Worm (Caenorhabditis elegans) whole organism, young adult: ENCODE measurements around the gene gei-13.

ENCODE experiments used
- C06A6.2 ChIP-seq: fragments of 200-800 bp; sonication (Bioruptor generic); conservative IDR thresholded peaks from 2 replicates; pipeline ENCODE4 v1.3.6; 2022; ENCODE audit warnings: missing genetic modification characterization, missing compliant biosample characterization
- F39B2.1 ChIP-seq: fragments of 200-800 bp; sonication (Bioruptor generic); IDR thresholded peaks from 2 replicates; pipeline ENCODE4 v1.3.6; 2022; ENCODE audit warnings: missing genetic modification reagents, missing genetic modification characterization, missing compliant biosample characterization
- K11D2.4 ChIP-seq: fragments of 200-800 bp; sonication (Bioruptor generic); IDR thresholded peaks from 2 replicates; pipeline ENCODE4 v1.3.6; 2022; ENCODE audit warnings: missing genetic modification reagents, missing genetic modification characterization, missing compliant biosample characterization
- T26A5.8 ChIP-seq: sonication (generic microtip); optimal IDR thresholded peaks from 2 replicates; lab custom pipeline; 2016; ENCODE audit warnings: missing genetic modification characterization, missing compliant biosample characterization
- Y53F4B.3 ChIP-seq: fragments of 200-800 bp; sonication (Bioruptor generic); IDR thresholded peaks from 2 replicates; pipeline ENCODE4 v1.3.6; 2022; ENCODE audit warnings: missing genetic modification reagents, missing genetic modification characterization, missing compliant biosample characterization
- Y53G8AR.9 ChIP-seq: fragments of 200-800 bp; sonication (Bioruptor generic); conservative IDR thresholded peaks from 2 replicates; pipeline ENCODE4 v1.3.6; 2022; ENCODE audit warnings: missing genetic modification reagents, missing genetic modification characterization, missing compliant biosample characterization
- Y95B8A.8 ChIP-seq: fragments of 200-800 bp; sonication (Bioruptor generic); IDR thresholded peaks from 2 replicates; pipeline ENCODE4 v1.3.6; 2022; ENCODE audit warnings: missing genetic modification reagents, missing genetic modification characterization, missing compliant biosample characterization
- cebp-1 ChIP-seq, 2 experiments: fragments of 200-800 bp in 1 of 2; sonication (Bioruptor generic) in 1 of 2; sonication (generic microtip) in 1 of 2; IDR thresholded peaks in 1 of 2; optimal IDR thresholded peaks in 1 of 2; 2 replicates each; pipeline versions ENCODE4 v1.3.6 to Lab custom; 2017 to 2022; ENCODE audit warnings: missing compliant biosample characterization in 2 of 2, missing genetic modification characterization in 2 of 2, mild to moderate bottlenecking in 1 of 2, missing genetic modification reagents in 1 of 2, moderate library complexity in 1 of 2
- ceh-100 ChIP-seq: fragments of 200-800 bp; sonication (Bioruptor generic); IDR thresholded peaks from 2 replicates; pipeline ENCODE4 v1.3.6; 2022; ENCODE audit warnings: missing genetic modification reagents, missing genetic modification characterization, missing compliant biosample characterization
- ceh-40 ChIP-seq: fragments of 200-800 bp; sonication (Bioruptor generic); IDR thresholded peaks from 2 replicates; pipeline ENCODE4 v1.3.6; 2022; ENCODE audit warnings: missing genetic modification characterization, missing compliant biosample characterization
- dpff-1 ChIP-seq: sonication (generic microtip); optimal IDR thresholded peaks from 2 replicates; lab custom pipeline; 2017; ENCODE audit warnings: mild to moderate bottlenecking, missing genetic modification characterization, missing compliant biosample characterization
- egl-44 ChIP-seq: fragments of 200-800 bp; sonication (Bioruptor generic); IDR thresholded peaks from 2 replicates; pipeline ENCODE4 v1.3.6; 2022; ENCODE audit warnings: missing genetic modification reagents, missing genetic modification characterization, missing compliant biosample characterization
- ekl-4 ChIP-seq: fragments of 200-800 bp; sonication (Bioruptor generic); IDR thresholded peaks from 2 replicates; pipeline ENCODE4 v1.3.6; 2022; ENCODE audit warnings: missing genetic modification reagents, missing genetic modification characterization, missing compliant biosample characterization
- ets-4 ChIP-seq: fragments of 200-800 bp; sonication (Bioruptor generic); optimal IDR thresholded peaks from 2 replicates; lab custom pipeline; 2018; ENCODE audit warnings: mild to moderate bottlenecking, missing genetic modification characterization, missing compliant biosample characterization
- gei-17 ChIP-seq: fragments of 200-800 bp; sonication (Bioruptor generic); optimal IDR thresholded peaks from 2 replicates; lab custom pipeline; 2018; ENCODE audit warnings: mild to moderate bottlenecking, missing genetic modification characterization, missing compliant biosample characterization
- madf-6 ChIP-seq: fragments of 200-800 bp; sonication (Bioruptor generic); IDR thresholded peaks from 2 replicates; pipeline ENCODE4 v1.3.6; 2022; ENCODE audit warnings: missing genetic modification reagents, missing genetic modification characterization, missing compliant biosample characterization
- nhr-80 ChIP-seq: sonication (generic microtip); optimal IDR thresholded peaks from 2 replicates; lab custom pipeline; 2016; ENCODE audit warnings: missing genetic modification characterization, missing compliant biosample characterization
- nhr-90 ChIP-seq: sonication (generic microtip); optimal IDR thresholded peaks from 2 replicates; lab custom pipeline; 2016; ENCODE audit warnings: missing genotype, mild to moderate bottlenecking, missing genetic modification characterization, missing compliant biosample characterization
- repo-1 ChIP-seq: sonication (generic microtip); optimal IDR thresholded peaks from 2 replicates; lab custom pipeline; 2017; ENCODE audit warnings: mild to moderate bottlenecking, missing genetic modification characterization, missing compliant biosample characterization
- sdz-38 ChIP-seq: sonication (generic microtip); optimal IDR thresholded peaks from 2 replicates; lab custom pipeline; 2016; ENCODE audit warnings: missing genotype, missing genetic modification characterization, missing compliant biosample characterization
- snpc-1.3 ChIP-seq: sonication (generic microtip); optimal IDR thresholded peaks from 2 replicates; lab custom pipeline; 2017; ENCODE audit warnings: missing genetic modification characterization, mild to moderate bottlenecking, missing compliant biosample characterization, antibody characterized with exemption, moderate library complexity, missing genotype, missing genetic modification reagents; ENCODE audit not compliant: insufficient read depth
- snpc-3.4 ChIP-seq: sonication (generic microtip); optimal IDR thresholded peaks from 2 replicates; lab custom pipeline; 2017; ENCODE audit warnings: missing genetic modification characterization, mild to moderate bottlenecking, missing compliant biosample characterization, antibody characterized with exemption, moderate library complexity, missing genotype, missing genetic modification reagents
- unc-130 ChIP-seq: sonication (generic microtip); optimal IDR thresholded peaks from 2 replicates; lab custom pipeline; 2016; ENCODE audit warnings: missing genetic modification reagents, missing genetic modification characterization, missing compliant biosample characterization
- ztf-26 ChIP-seq: sonication (generic microtip); optimal IDR thresholded peaks from 2 replicates; lab custom pipeline; 2017; ENCODE audit warnings: missing genetic modification characterization, missing compliant biosample characterization

gei-13 gene

DNA sequence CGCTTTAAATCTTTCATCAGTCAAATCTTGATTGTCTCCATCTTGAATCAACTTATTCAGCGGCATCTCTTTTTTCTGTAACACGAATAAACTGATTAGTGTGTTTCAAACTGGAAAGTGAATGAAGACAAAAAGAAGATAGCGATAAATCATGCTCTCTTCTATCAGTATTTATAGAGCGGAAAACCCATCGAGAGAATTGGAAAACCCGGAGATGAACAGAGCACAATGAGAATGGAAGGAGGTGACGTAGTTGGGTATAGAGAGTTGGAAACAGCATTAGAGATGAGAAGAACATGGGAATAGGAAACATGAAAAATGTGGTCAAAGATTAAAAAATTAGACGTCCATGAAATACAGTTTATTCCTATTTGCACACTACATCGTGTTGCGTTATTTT, 44.8 kb downstream of the gei-13 start, which contains the start of gene acox-1.5:
acox-1.5 (minus strand) TSS at position 75 of the 400 bp plus-strand sequence.
- no peak for TF ChIP-seq sdz-38
- peak; percentile 78 for TF ChIP-seq nhr-80 (tag; lab: Kevin White, UChicago)

DNA sequence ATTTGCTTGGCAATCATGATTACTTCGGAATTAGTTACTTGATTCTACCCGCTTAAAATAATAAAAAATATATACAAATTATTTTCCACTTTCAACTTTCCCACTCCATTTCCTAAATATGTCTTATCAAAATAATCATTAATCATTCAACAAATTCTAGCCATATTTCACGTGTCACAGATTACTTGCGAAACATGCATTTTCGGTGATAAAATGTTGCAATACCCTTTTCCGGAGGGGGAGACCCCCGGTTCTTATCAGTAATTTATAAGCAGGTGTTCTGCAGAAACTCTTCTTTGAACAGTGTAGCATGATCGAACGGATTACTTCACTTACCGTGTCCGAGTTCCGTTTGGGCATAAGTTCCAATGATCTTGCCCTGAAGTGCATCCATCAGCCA, 46.7 kb downstream of the gei-13 start:
- peak; percentile 80 for TF ChIP-seq nhr-80 (tag; lab: Kevin White, UChicago)
- peak; percentile 24 for TF ChIP-seq ets-4 (GFP tag; lab: Kevin White, UChicago)
- no peak for TF ChIP-seq F39B2.1
- no peak for TF ChIP-seq cebp-1 (GFP tag; IDR thresholded peaks at IDR 0.05; lab: Robert Waterston, UW)
- TF ChIP-seq cebp-1 (tag; optimal IDR thresholded peaks at IDR 0.05; lab: Kevin White, UChicago) = peak; percentile 54
- no peak for TF ChIP-seq snpc-3.4 (tag; lab: Kevin White, UChicago)
- TF ChIP-seq gei-17 (GFP tag; lab: Kevin White, UChicago) = no peak
- TF ChIP-seq ceh-100 (GFP tag; lab: Robert Waterston, UW) = no peak

DNA sequence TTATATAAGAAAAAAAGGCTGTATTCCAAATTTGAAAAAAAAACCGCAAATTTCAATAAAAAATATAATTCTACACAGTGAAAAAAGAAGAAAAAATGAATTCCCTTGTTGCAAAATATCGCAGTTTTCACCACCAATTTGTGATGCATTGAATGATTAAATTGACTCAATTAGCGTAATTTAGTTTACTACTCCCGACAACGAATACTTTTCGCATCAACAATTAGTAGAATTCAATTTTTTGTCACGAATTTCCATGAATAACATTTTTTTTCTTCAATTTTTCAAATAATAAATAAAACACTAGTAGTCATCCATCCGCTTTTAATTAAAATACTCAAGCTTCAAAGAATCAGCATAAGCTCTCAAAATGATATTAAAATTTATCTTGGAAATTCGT, 51.6 kb downstream of the gei-13 start:
- no peak for TF ChIP-seq Y53G8AR.9 (GFP tag; lab: Robert Waterston, UW)
- TF ChIP-seq nhr-90 (tag; lab: Kevin White, UChicago) = no peak
- no peak for TF ChIP-seq ztf-26 (tag; lab: Kevin White, UChicago)
- TF ChIP-seq ceh-40 (GFP tag; lab: Robert Waterston, UW) = no peak
- no peak for TF ChIP-seq dpff-1 (tag; lab: Kevin White, UChicago)
- no peak for TF ChIP-seq Y53F4B.3 (GFP tag; lab: Robert Waterston, UW)
- no peak for TF ChIP-seq egl-44 (GFP tag; lab: Robert Waterston, UW)
- no peak for TF ChIP-seq madf-6

DNA sequence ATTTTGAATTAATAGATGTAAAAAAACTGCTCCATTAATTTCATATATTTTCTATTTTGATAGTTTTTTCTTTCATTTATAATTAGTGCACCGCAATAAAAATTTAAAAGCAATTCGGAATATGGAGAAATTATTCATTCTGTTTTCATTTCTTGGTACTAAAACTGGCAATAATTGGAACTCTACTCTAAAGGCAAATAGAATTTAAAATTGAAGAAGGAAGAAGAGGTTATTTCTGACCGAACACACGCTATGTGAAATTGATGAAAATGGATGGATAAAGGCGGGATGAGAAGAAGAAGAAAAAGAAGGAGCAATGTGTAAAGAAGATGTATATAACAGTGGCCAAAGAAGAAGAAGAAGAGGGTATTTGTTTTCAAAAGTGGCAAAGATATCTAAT, 53.7 kb downstream of the gei-13 start:
- no peak for TF ChIP-seq repo-1 (tag; lab: Kevin White, UChicago)
- TF ChIP-seq cebp-1 (GFP tag; IDR thresholded peaks at IDR 0.05; lab: Robert Waterston, UW) = no peak
- TF ChIP-seq cebp-1 (tag; optimal IDR thresholded peaks at IDR 0.05; lab: Kevin White, UChicago) = no peak
- no peak for TF ChIP-seq ekl-4 (GFP tag; lab: Robert Waterston, UW)
- TF ChIP-seq snpc-1.3 (tag; lab: Kevin White, UChicago) = no peak
- TF ChIP-seq Y53F4B.3 (GFP tag; lab: Robert Waterston, UW) = no peak
- TF ChIP-seq K11D2.4 (GFP tag; lab: Robert Waterston, UW) = no peak
- no peak for TF ChIP-seq unc-130 (GFP tag; lab: Kevin White, UChicago)
- no peak for TF ChIP-seq C06A6.2 (GFP tag; lab: Robert Waterston, UW)
- TF ChIP-seq T26A5.8 = no peak

DNA sequence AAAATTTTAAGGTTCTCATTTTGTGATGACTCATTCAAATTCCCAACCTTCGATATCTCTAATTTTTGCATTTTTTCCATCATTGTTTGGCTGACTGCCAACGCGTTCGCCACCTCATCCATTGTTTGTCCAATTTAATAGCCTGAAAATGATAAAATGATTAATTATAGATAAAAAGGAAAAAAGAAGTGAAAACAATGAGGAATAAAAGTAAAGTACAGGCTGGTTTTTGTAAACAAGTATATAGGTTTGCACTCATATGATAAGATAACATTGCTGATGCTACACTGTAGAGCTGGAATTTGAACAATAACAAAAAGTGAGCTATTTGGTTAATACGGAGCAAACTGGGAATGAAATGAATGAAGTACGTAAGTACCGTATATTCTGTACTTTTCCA, 54.7 kb downstream of the gei-13 start, which contains the start of gene C48B4.3:
C48B4.3 (minus strand) TSS at position 149 of the 400 bp plus-strand sequence.
- TF ChIP-seq Y95B8A.8 (GFP tag; lab: Robert Waterston, UW) (no peak), madf-6 (no peak), K11D2.4 (GFP tag; lab: Robert Waterston, UW) (no peak), unc-130 (GFP tag; lab: Kevin White, UChicago) (no peak)
